Fruit fly (Drosophila melanogaster): ENCODE measurements around the gene Gorab.

The Gorab gene

dm6 chr3L:17421319-17421718, 7.3 kb downstream of the Gorab start, which contains the start of gene blot:
Gene blot (minus strand): TSS chr3L:17421514.
- TF ChIP-seq Dfd (GFP tag; optimal IDR thresholded peaks at IDR 0.05) (no peak), Vsx2 (GFP tag; optimal IDR thresholded peaks at IDR 0.05; ENCODE audit: partially characterized antibody) (peak; percentile 70), sage (GFP tag; optimal IDR thresholded peaks at IDR 0.05) (no peak), rgr (GFP tag; optimal IDR thresholded peaks at IDR 0.05) (peak; percentile 15), Dif (GFP tag; optimal IDR thresholded peaks at IDR 0.05; ENCODE audit: partially characterized antibody) (peak; percentile 96), Jra (GFP tag; optimal IDR thresholded peaks at IDR 0.05) (no peak), Hr83 (GFP tag; optimal IDR thresholded peaks at IDR 0.05; ENCODE audit: poor library complexity, severe bottlenecking) (peak; percentile 57), Rel (GFP tag; optimal IDR thresholded peaks at IDR 0.05) (peak; percentile 6), Rel (tag; optimal IDR thresholded peaks at IDR 0.05) (no peak), Sp1 (GFP tag; optimal IDR thresholded peaks at IDR 0.05) (peak; percentile 12), Hr78 (GFP tag; optimal IDR thresholded peaks at IDR 0.05) (no peak), dl (GFP tag; optimal IDR thresholded peaks at IDR 0.05; ENCODE audit: insufficient read depth in 1 of 2, partially characterized antibody in 2 of 2) (peak; percentile 93 to 94)

- no peak for TF ChIP-seq usp (GFP tag; optimal IDR thresholded peaks at IDR 0.05)
- TF ChIP-seq h (GFP tag; optimal IDR thresholded peaks at IDR 0.05) = peak; percentile 65
- TF ChIP-seq CG32264 (GFP tag; optimal IDR thresholded peaks at IDR 0.05) = peak; percentile 45
- no peak for TF ChIP-seq sv (GFP tag; optimal IDR thresholded peaks at IDR 0.05)
- TF ChIP-seq pan (optimal IDR thresholded peaks at IDR 0.05) = no peak
- TF ChIP-seq dl (GFP tag; optimal IDR thresholded peaks at IDR 0.05; ENCODE audit: insufficient read depth in 1 of 2, partially characterized antibody in 2 of 2) = peak; percentile 5 to 59
- TF ChIP-seq N (GFP tag; optimal IDR thresholded peaks at IDR 0.05) = no peak
- peak; percentile 79 for TF ChIP-seq OdsH (GFP tag; optimal IDR thresholded peaks at IDR 0.05)
- TF ChIP-seq tai (GFP tag; optimal IDR thresholded peaks at IDR 0.05) = no peak
- TF ChIP-seq Jra (GFP tag; optimal IDR thresholded peaks at IDR 0.05) = no peak
- peak; percentile 3 for TF ChIP-seq jim (GFP tag; optimal IDR thresholded peaks at IDR 0.05)
- peak; percentile 80 for TF ChIP-seq woc (GFP tag; optimal IDR thresholded peaks at IDR 0.05)
- TF ChIP-seq Hnf4 (GFP tag; optimal IDR thresholded peaks at IDR 0.05) = peak; percentile 34
- no peak for TF ChIP-seq Rel (GFP tag; optimal IDR thresholded peaks at IDR 0.05)
- TF ChIP-seq Rel (tag; optimal IDR thresholded peaks at IDR 0.05) = peak; percentile 7
- peak; percentile 71 for TF ChIP-seq HLH106 (tag; optimal IDR thresholded peaks at IDR 0.05)
- TF ChIP-seq Abd-B (GFP tag; optimal IDR thresholded peaks at IDR 0.05) = no peak
- no peak for TF ChIP-seq CG9705 (GFP tag; optimal IDR thresholded peaks at IDR 0.05)
- peak; percentile 72 for TF ChIP-seq Sp1 (GFP tag; optimal IDR thresholded peaks at IDR 0.05)
- peak; percentile 82 for TF ChIP-seq Dif (GFP tag; optimal IDR thresholded peaks at IDR 0.05; ENCODE audit: partially characterized antibody)
- peak; percentile 62 for TF ChIP-seq ey (GFP tag; optimal IDR thresholded peaks at IDR 0.05)
- no peak for TF ChIP-seq CrebA (GFP tag; optimal IDR thresholded peaks at IDR 0.05; ENCODE audit: borderline replicate concordance)
- TF ChIP-seq dmrt93B (GFP tag; optimal IDR thresholded peaks at IDR 0.05) = peak; percentile 23
- TF ChIP-seq Hr78 (GFP tag; optimal IDR thresholded peaks at IDR 0.05) = no peak
- TF ChIP-seq foxo (GFP tag; optimal IDR thresholded peaks at IDR 0.05) = peak in 1 of 2 experiments; percentile 77
- peak; percentile 31 for TF ChIP-seq brk (GFP tag; optimal IDR thresholded peaks at IDR 0.05)
- no peak for TF ChIP-seq Myc (optimal IDR thresholded peaks at IDR 0.05)
- peak; percentile 83 for TF ChIP-seq fru (GFP tag; optimal IDR thresholded peaks at IDR 0.05)
- TF ChIP-seq lola (GFP tag; optimal IDR thresholded peaks at IDR 0.05) = no peak
- TF ChIP-seq rgr (GFP tag; optimal IDR thresholded peaks at IDR 0.05) = peak; percentile 60
- TF ChIP-seq Mio (GFP tag; optimal IDR thresholded peaks at IDR 0.05) = no peak
- TF ChIP-seq GATAd (GFP tag; optimal IDR thresholded peaks at IDR 0.05) = no peak
- peak; percentile 78 for TF ChIP-seq br (GFP tag; optimal IDR thresholded peaks at IDR 0.05)
- peak; percentile 86 for TF ChIP-seq psq (GFP tag; optimal IDR thresholded peaks at IDR 0.05)
- TF ChIP-seq Vsx2 (GFP tag; optimal IDR thresholded peaks at IDR 0.05; ENCODE audit: partially characterized antibody) = no peak
- peak; percentile 4 for TF ChIP-seq sage (GFP tag; optimal IDR thresholded peaks at IDR 0.05)
- TF ChIP-seq Hr83 (GFP tag; optimal IDR thresholded peaks at IDR 0.05; ENCODE audit: poor library complexity, severe bottlenecking) = no peak
- TF ChIP-seq dsf (GFP tag; optimal IDR thresholded peaks at IDR 0.05; ENCODE audit: borderline replicate concordance) = no peak
Measured at dm6 chr3L:17420610-17421194, 7.9 kb downstream of the Gorab start.

Data from whole organism, wandering third instar larva.